Worm (Caenorhabditis elegans): ENCODE measurements around the gene nhr-141.
"Not testable (repeated sequence)": the region's sequence is repeated elsewhere in the genome, so short reads cannot be mapped to it uniquely, and the experiment has no call there.

Gene nhr-141

DNA sequence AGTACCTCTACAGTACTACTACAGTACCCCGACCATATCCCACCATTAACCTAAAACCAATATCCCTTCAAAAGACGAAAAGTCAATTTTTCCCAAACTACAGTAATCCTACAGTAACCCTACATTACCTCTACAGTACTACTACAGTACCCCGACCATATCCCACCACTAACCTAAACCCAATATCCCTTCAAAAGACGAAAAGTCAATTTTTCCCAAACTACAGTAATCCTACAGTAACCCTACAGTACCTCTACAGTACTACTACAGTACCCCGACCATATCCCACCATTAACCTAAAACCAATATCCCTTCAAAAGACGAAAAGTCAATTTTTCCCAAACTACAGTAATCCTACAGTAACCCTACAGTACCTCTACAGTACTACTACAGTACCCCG is at the start of gene nhr-141:
Gene nhr-141, plus strand, starts transcription at position 331 of the 400 bp plus-strand sequence.
- not testable (repeated sequence) for TF ChIP-seq unc-86 (tag; optimal IDR thresholded peaks at IDR 0.05); ceh-63 (GFP tag; optimal IDR thresholded peaks at IDR 0.05); lir-3 (tag; optimal IDR thresholded peaks at IDR 0.05; ENCODE audit: poor library complexity)

DNA sequence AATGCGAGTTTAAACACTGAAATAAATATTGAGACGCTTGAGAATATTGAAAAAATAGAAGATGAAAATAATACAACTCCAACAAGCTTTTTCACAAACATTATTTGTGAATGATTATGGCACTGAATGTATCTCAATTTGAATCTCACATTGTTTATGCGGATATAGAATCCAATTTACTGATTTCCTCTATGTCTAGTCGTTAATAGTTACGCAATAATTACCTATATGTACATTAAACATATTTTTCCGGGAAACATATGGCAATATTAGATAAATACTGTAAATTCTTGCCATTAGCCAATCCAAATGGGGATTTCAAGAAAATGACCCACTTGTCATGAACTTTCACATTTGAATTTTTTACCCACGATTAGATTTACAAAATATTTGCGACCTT is 49.1 kb upstream of the nhr-141 start, which contains the start of gene srx-9:
Gene srx-9, minus strand, starts transcription at position 101 of the 400 bp plus-strand sequence.
- TF ChIP-seq fkh-4 (tag; optimal IDR thresholded peaks at IDR 0.05; ENCODE audit: borderline replicate concordance) (no peak), nhr-28 (tag; optimal IDR thresholded peaks at IDR 0.05) (no peak), lin-39 (tag; optimal IDR thresholded peaks at IDR 0.05) (no peak), alr-1 (tag; optimal IDR thresholded peaks at IDR 0.05; ENCODE audit: borderline replicate concordance) (no peak), ces-1 (GFP tag; optimal IDR thresholded peaks at IDR 0.05) (no peak), mef-2 (tag; optimal IDR thresholded peaks at IDR 0.05) (no peak), nhr-20 (tag; optimal IDR thresholded peaks at IDR 0.05) (no peak), unc-98 (GFP tag; IDR thresholded peaks at IDR 0.05) (no peak), nhr-11 (tag; optimal IDR thresholded peaks at IDR 0.05) (no peak), snu-23 (GFP tag; optimal IDR thresholded peaks at IDR 0.05) (no peak), hpl-2 (GFP tag; optimal IDR thresholded peaks at IDR 0.05) (no peak), dsc-1 (tag; optimal IDR thresholded peaks at IDR 0.05) (no peak), ztf-4 (tag; optimal IDR thresholded peaks at IDR 0.05) (no peak)

DNA sequence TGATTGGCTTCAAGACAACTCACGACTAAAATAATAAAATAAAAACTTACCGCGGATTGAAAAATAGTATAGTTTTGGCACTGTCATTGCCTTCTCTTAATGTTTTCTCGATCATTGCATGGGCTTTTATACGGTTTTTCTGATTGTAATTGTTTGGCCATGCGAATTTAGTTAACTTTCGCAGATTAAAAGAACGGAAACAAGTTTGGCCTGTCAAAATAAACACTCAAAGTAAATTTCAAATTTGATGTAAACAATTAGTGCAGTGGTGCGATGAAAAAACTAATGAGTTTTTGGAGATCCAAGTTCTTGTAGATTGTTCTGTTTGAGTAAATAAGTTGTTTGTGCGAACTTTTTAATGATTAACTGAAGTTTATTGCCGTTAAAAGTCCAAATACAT is 45.3 kb upstream of the nhr-141 start, which contains the start of gene gst-41:
Gene gst-41, minus strand, starts transcription at position 101 of the 400 bp plus-strand sequence.
- no peak for TF ChIP-seq grh-1 (GFP tag; IDR thresholded peaks at IDR 0.05)
- TF ChIP-seq unc-30 (tag; optimal IDR thresholded peaks at IDR 0.05), result no peak
- no peak for TF ChIP-seq C16A3.4 (tag; optimal IDR thresholded peaks at IDR 0.05)
- no peak for TF ChIP-seq unc-86 (tag; optimal IDR thresholded peaks at IDR 0.05)
- no peak for TF ChIP-seq swsn-7 (tag; optimal IDR thresholded peaks at IDR 0.05)
- no peak for TF ChIP-seq nhr-85 (tag)
- TF ChIP-seq fkh-8 (tag; optimal IDR thresholded peaks at IDR 0.05), result no peak
- TF ChIP-seq elt-3 (tag; optimal IDR thresholded peaks at IDR 0.05), result no peak
- no peak for TF ChIP-seq nhr-19 (GFP tag; conservative IDR thresholded peaks at IDR 0.05)
- TF ChIP-seq aly-2 (tag; optimal IDR thresholded peaks at IDR 0.05), result no peak
- no peak for TF ChIP-seq unc-98 (GFP tag; IDR thresholded peaks at IDR 0.05)
- TF ChIP-seq nhr-84 (tag; optimal IDR thresholded peaks at IDR 0.05), result no peak

DNA sequence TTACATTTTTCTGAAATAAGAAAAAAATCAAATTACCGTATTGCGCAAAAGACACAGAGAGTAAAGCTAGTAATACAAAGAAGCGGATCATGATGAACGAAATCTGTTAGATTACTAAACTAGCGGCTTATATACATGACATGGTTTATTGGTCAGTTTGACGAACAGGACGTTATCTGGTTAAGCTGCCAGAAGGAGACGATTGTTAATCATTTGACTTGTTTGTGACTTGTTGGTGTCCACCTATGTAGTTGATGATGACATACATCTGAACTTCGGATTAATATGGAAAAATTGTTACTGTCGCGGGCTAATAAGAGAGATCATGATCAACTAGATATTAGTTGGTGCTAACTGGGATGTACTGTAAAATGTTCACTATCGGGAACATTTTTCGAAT is 44.4 kb upstream of the nhr-141 start, which contains the start of gene cnc-9:
Gene cnc-9, minus strand, starts transcription at position 101 of the 400 bp plus-strand sequence.
- TF ChIP-seq efl-1 (optimal IDR thresholded peaks at IDR 0.05), result no peak
- TF ChIP-seq efl-1 (GFP tag; optimal IDR thresholded peaks at IDR 0.05 in 1 of 2), result peak in 1 of 2 experiments; percentile 4
- TF ChIP-seq sup-37 (GFP tag; optimal IDR thresholded peaks at IDR 0.05), result no peak

DNA sequence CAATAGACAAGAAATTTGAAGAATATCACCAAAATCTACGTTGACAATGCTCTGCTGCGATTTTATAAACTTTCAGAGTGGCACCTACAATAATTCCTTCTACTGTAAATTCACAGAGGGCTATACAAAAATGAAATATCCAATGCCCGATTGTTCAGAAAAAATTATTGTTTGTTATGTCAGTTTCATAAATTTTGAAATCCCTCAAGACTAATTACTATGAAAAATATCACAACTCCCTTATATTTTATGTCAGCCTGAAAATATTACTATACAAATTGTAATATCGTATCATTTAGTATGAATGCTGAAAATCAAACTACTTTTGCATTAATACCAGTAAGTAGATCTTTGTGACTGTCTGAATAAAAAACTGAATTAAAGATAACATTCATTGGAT is 43.9 kb upstream of the nhr-141 start, which contains the start of gene srx-60:
Gene srx-60, plus strand, starts transcription at position 301 of the 400 bp plus-strand sequence.
- no peak for TF ChIP-seq nhr-71 (tag; optimal IDR thresholded peaks at IDR 0.05)

DNA sequence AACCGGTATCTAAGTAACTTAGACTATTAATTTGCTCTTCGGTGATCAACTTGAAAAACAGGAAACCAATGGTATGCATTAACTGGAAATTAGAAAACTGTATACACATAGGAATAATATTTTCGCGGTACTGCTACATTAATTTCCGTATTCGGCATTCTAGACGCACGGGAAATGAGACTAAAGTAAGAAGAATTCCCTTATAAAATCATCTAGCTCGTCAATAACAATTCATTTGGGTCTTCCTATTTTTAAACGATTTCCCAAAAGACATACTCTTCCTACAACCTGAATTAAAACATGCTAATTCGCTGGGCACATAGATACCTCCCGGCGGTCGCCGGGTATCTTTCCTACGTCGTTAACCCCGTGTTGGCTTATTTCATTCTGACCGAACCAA is 42.1 kb upstream of the nhr-141 start, which contains the start of gene srj-13:
Gene srj-13, plus strand, starts transcription at position 301 of the 400 bp plus-strand sequence.
- TF ChIP-seq blmp-1 (tag; optimal IDR thresholded peaks at IDR 0.05) (no peak), ceh-82 (tag; optimal IDR thresholded peaks at IDR 0.05) (no peak), elt-2 (tag; optimal IDR thresholded peaks at IDR 0.05) (no peak), nhr-84 (tag; optimal IDR thresholded peaks at IDR 0.05) (no peak), mef-2 (tag; optimal IDR thresholded peaks at IDR 0.05) (no peak), ces-1 (GFP tag; optimal IDR thresholded peaks at IDR 0.05) (no peak), pqm-1 (tag; optimal IDR thresholded peaks at IDR 0.05) (no peak), ama-1 (optimal IDR thresholded peaks at IDR 0.05) (no peak), irx-1 (tag; optimal IDR thresholded peaks at IDR 0.05) (no peak), jun-1 (tag; optimal IDR thresholded peaks at IDR 0.05) (no peak), nhr-85 (tag) (no peak), ceh-8 (GFP tag; optimal IDR thresholded peaks at IDR 0.05) (no peak), mdl-1 (tag; optimal IDR thresholded peaks at IDR 0.05) (no peak), ceh-90 (tag; optimal IDR thresholded peaks at IDR 0.05) (no peak)

All from whole organism, L1 larva.